Worm (Caenorhabditis elegans) whole organism, L1 larva: ENCODE measurements around the gene H11E01.3.

Source experiments
- ama-1 ChIP-seq: fragments of 150-350 bp; optimal IDR thresholded peaks from 2 replicates; lab custom pipeline; 2014
- blmp-1 ChIP-seq: fragments of 150-350 bp; optimal IDR thresholded peaks from 2 replicates; lab custom pipeline; 2014; ENCODE audit warnings: missing biosample characterization, missing genetic modification characterization

DNA sequence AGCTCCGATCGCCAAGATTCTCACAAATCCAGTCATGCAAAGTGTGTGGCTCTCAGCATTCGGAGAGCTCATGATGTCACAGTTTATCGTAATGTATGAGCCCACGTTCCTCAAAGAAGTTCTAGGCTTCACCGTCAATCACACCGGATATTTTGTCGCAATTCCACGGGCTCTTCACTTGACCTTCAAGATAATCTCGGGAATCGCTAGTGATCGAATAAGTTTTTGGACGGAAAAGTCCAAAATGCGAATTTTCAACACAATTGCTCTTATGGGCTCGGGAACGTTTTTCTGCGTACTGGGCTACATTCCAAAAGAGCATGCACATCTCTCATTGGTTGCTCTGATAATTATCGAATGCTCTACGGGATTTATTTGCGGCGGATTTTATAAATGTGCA is 18.3 kb downstream of the H11E01.3 start:
- TF ChIP-seq blmp-1 (no peak), ama-1 (lab: Kevin White, UChicago) (no peak)
